Worm (Caenorhabditis elegans) whole organism, young adult: ENCODE measurements around the gene F26F4.2.
A peak's percentile ranks its signal among the peaks of the same experiment; 100 is the strongest.

Source experiments
- B0336.3 ChIP-seq: fragments of 200-800 bp; sonication (Bioruptor generic); IDR thresholded peaks from 2 replicates; pipeline ENCODE4 v1.3.6; 2022; ENCODE audit warnings: missing genetic modification characterization, missing compliant biosample characterization
- D2030.7 ChIP-seq: fragments of 200-800 bp; sonication (Bioruptor generic); IDR thresholded peaks from 2 replicates; pipeline ENCODE4 v1.3.6; 2022; ENCODE audit warnings: missing genetic modification reagents, missing genetic modification characterization, missing compliant biosample characterization
- F22D6.2 ChIP-seq: sonication (generic microtip); optimal IDR thresholded peaks from 2 replicates; lab custom pipeline; 2016; ENCODE audit warnings: mild to moderate bottlenecking, missing genetic modification characterization, missing compliant biosample characterization
- F33H1.4 ChIP-seq: fragments of 200-800 bp; sonication (Bioruptor generic); IDR thresholded peaks from 2 replicates; pipeline ENCODE4 v1.3.6; 2022; ENCODE audit warnings: missing genetic modification reagents, missing genetic modification characterization, missing compliant biosample characterization
- F49E8.2 ChIP-seq: sonication (generic microtip); optimal IDR thresholded peaks from 3 replicates; lab custom pipeline; 2017; ENCODE audit warnings: missing genetic modification characterization, mild to moderate bottlenecking, missing compliant biosample characterization, antibody characterized with exemption, moderate library complexity; ENCODE audit not compliant: insufficient read depth
- Y53F4B.3 ChIP-seq: fragments of 200-800 bp; sonication (Bioruptor generic); IDR thresholded peaks from 2 replicates; pipeline ENCODE4 v1.3.6; 2022; ENCODE audit warnings: missing genetic modification reagents, missing genetic modification characterization, missing compliant biosample characterization
- Y53G8AR.9 ChIP-seq: fragments of 200-800 bp; sonication (Bioruptor generic); conservative IDR thresholded peaks from 2 replicates; pipeline ENCODE4 v1.3.6; 2022; ENCODE audit warnings: missing genetic modification reagents, missing genetic modification characterization, missing compliant biosample characterization
- Y67H2A.10 ChIP-seq: fragments of 200-800 bp; sonication (Bioruptor generic); conservative IDR thresholded peaks from 2 replicates; pipeline ENCODE4 v1.3.6; 2022; ENCODE audit warnings: missing genetic modification reagents, missing genetic modification characterization, missing compliant biosample characterization
- aptf-3 ChIP-seq: fragments of 200-800 bp; sonication (Bioruptor generic); IDR thresholded peaks from 2 replicates; pipeline ENCODE4 v1.3.6; 2022; ENCODE audit warnings: missing genetic modification characterization, missing compliant biosample characterization
- ccch-3 ChIP-seq: fragments of 200-800 bp; sonication (Bioruptor generic); optimal IDR thresholded peaks from 2 replicates; lab custom pipeline; 2018; ENCODE audit warnings: mild to moderate bottlenecking, missing genetic modification characterization, missing compliant biosample characterization
- chd-7 ChIP-seq: sonication (generic microtip); optimal IDR thresholded peaks from 2 replicates; lab custom pipeline; 2016; ENCODE audit warnings: mild to moderate bottlenecking, missing genetic modification characterization, moderate library complexity, missing compliant biosample characterization
- dox-1 ChIP-seq: fragments of 200-800 bp; sonication (Bioruptor generic); IDR thresholded peaks from 2 replicates; pipeline ENCODE4 v1.3.6; 2022; ENCODE audit warnings: missing genetic modification reagents, missing genetic modification characterization, missing compliant biosample characterization
- dpl-1 ChIP-seq: fragments of 150-350 bp; optimal IDR thresholded peaks from 2 replicates; lab custom pipeline; 2014; ENCODE audit warnings: missing biosample characterization, missing genetic modification reagents, missing genetic modification characterization
- efl-1 ChIP-seq: fragments of 150-350 bp; optimal IDR thresholded peaks from 2 replicates; lab custom pipeline; 2014; ENCODE audit warnings: missing biosample characterization, missing genetic modification reagents, missing genetic modification characterization
- egrh-3 ChIP-seq: fragments of 200-800 bp; sonication (Bioruptor generic); IDR thresholded peaks from 2 replicates; pipeline ENCODE4 v1.3.6; 2022; ENCODE audit warnings: missing genetic modification reagents, missing genetic modification characterization, missing compliant biosample characterization
- ekl-4 ChIP-seq: fragments of 200-800 bp; sonication (Bioruptor generic); IDR thresholded peaks from 2 replicates; pipeline ENCODE4 v1.3.6; 2022; ENCODE audit warnings: missing genetic modification reagents, missing genetic modification characterization, missing compliant biosample characterization
- ets-4 ChIP-seq: fragments of 200-800 bp; sonication (Bioruptor generic); optimal IDR thresholded peaks from 2 replicates; lab custom pipeline; 2018; ENCODE audit warnings: mild to moderate bottlenecking, missing genetic modification characterization, missing compliant biosample characterization
- him-1 ChIP-seq: sonication (generic microtip); optimal IDR thresholded peaks from 2 replicates; lab custom pipeline; 2016; ENCODE audit warnings: missing genotype, missing genetic modification reagents, missing genetic modification characterization, missing compliant biosample characterization
- hlh-12 ChIP-seq: sonication (generic microtip); optimal IDR thresholded peaks from 2 replicates; lab custom pipeline; 2016; ENCODE audit warnings: missing genetic modification characterization, missing compliant biosample characterization
- lin-35 ChIP-seq, 3 experiments: fragments of 150-350 bp in 2 of 3; sonication (generic microtip) in 1 of 3; optimal IDR thresholded peaks; 2 replicates each; lab custom pipeline; 2014 to 2018; ENCODE audit warnings: missing biosample characterization in 3 of 3, missing genetic modification characterization in 3 of 3, missing genetic modification reagents in 3 of 3
- lin-54 ChIP-seq: fragments of 200-800 bp; sonication (Bioruptor generic); optimal IDR thresholded peaks from 2 replicates; lab custom pipeline; 2018; ENCODE audit warnings: mild to moderate bottlenecking, missing genetic modification characterization, missing compliant biosample characterization
- lsl-1 ChIP-seq: fragments of 200-800 bp; sonication (Bioruptor generic); optimal IDR thresholded peaks from 2 replicates; lab custom pipeline; 2018; ENCODE audit warnings: mild to moderate bottlenecking, missing genetic modification characterization, moderate library complexity, missing compliant biosample characterization
- madf-10 ChIP-seq: sonication (generic microtip); optimal IDR thresholded peaks from 2 replicates; lab custom pipeline; 2016; ENCODE audit warnings: mild to moderate bottlenecking, missing genetic modification characterization, missing compliant biosample characterization
- madf-6 ChIP-seq: fragments of 200-800 bp; sonication (Bioruptor generic); IDR thresholded peaks from 2 replicates; pipeline ENCODE4 v1.3.6; 2022; ENCODE audit warnings: missing genetic modification reagents, missing genetic modification characterization, missing compliant biosample characterization
- mcd-1 ChIP-seq: fragments of 200-800 bp; sonication (Bioruptor generic); IDR thresholded peaks from 2 replicates; pipeline ENCODE4 v1.3.6; 2022; ENCODE audit warnings: missing genetic modification reagents, missing genetic modification characterization, missing compliant biosample characterization
- nhr-179 ChIP-seq: sonication (generic microtip); optimal IDR thresholded peaks from 2 replicates; lab custom pipeline; 2016; ENCODE audit warnings: mild to moderate bottlenecking, missing genetic modification characterization, missing compliant biosample characterization
- nhr-80 ChIP-seq: sonication (generic microtip); optimal IDR thresholded peaks from 2 replicates; lab custom pipeline; 2016; ENCODE audit warnings: missing genetic modification characterization, missing compliant biosample characterization
- pha-4 ChIP-seq: fragments of 150-350 bp; sonication (generic microtip); optimal IDR thresholded peaks from 2 replicates; lab custom pipeline; 2014; ENCODE audit warnings: missing biosample characterization, missing genetic modification reagents, missing genetic modification characterization
- sea-2 ChIP-seq: fragments of 200-800 bp; sonication (Bioruptor generic); IDR thresholded peaks from 2 replicates; pipeline ENCODE4 v1.3.6; 2022; ENCODE audit warnings: missing genetic modification characterization, missing compliant biosample characterization
- snpc-4 ChIP-seq, 5 experiments: fragments of 150-350 bp in 1 of 5; sonication (generic microtip) in 4 of 5; optimal IDR thresholded peaks; 2 replicates each; lab custom pipeline; 2014 to 2018; ENCODE audit warnings: missing genetic modification characterization in 5 of 5, missing biosample characterization in 3 of 5, antibody characterized with exemption in 2 of 5, mild to moderate bottlenecking in 2 of 5, missing compliant biosample characterization in 2 of 5, missing genotype in 2 of 5, moderate library complexity in 2 of 5, missing genetic modification reagents in 1 of 5
- xnd-1 ChIP-seq: sonication (generic microtip); optimal IDR thresholded peaks from 2 replicates; lab custom pipeline; 2016; ENCODE audit warnings: missing genotype, missing genetic modification reagents, missing genetic modification characterization, missing compliant biosample characterization
- zfh-2 ChIP-seq: fragments of 200-800 bp; sonication (Bioruptor generic); conservative IDR thresholded peaks from 2 replicates; pipeline ENCODE4 v1.3.6; 2022; ENCODE audit warnings: missing genetic modification reagents, missing genetic modification characterization, missing compliant biosample characterization
- ztf-26 ChIP-seq: sonication (generic microtip); optimal IDR thresholded peaks from 2 replicates; lab custom pipeline; 2017; ENCODE audit warnings: missing genetic modification characterization, missing compliant biosample characterization

The F26F4.2 gene

ce11 chrIII:4875663-4876062 lies 35.4 kb upstream of the F26F4.2 start:
- no peak for TF ChIP-seq egrh-3
- no peak for TF ChIP-seq hlh-12
- TF ChIP-seq lin-35 (GFP tag; optimal IDR thresholded peaks at IDR 0.05; lab: Kevin White, UChicago) = peak in 1 of 3 experiments; percentile 61
- TF ChIP-seq zfh-2 = no peak
- no peak for TF ChIP-seq ztf-26 (tag; lab: Kevin White, UChicago)
- no peak for TF ChIP-seq Y53G8AR.9 (GFP tag; lab: Robert Waterston, UW)

DNA sequence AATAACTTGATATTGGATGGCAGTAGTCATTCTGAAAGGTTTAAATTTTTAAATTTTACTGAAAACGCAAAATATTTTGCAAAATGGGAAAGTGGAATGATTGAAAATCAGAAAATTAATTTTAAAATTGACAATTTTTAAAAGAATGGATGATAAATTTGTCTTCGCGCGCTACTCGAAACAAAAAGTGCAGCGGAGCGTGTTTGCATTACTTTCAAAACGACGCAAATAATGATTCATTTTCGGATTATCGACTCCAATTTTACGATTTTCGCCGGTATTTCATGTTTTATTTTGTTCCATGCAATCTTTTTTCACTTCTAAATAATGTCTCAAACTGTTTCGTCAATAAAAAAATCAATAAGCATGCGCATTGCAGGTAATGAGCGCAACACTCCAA lies 32.8 kb upstream of the F26F4.2 start, which contains the start of the genes tost-1 and arx-6:
Gene tost-1, minus strand, starts transcription at position 31 of the 400 bp plus-strand sequence.
Gene arx-6, plus strand, starts transcription at position 378 of the 400 bp plus-strand sequence.
- TF ChIP-seq lsl-1 (peak; percentile 37), madf-6 (peak; percentile 63), lin-54 (peak; percentile 69), lin-35 (GFP tag; optimal IDR thresholded peaks at IDR 0.05; lab: Kevin White, UChicago) (peak in 1 of 3 experiments; percentile 52), efl-1 (GFP tag; lab: Kevin White, UChicago) (peak; percentile 76), dpl-1 (GFP tag; lab: Kevin White, UChicago) (peak; percentile 44), D2030.7 (GFP tag; lab: Robert Waterston, UW) (peak; percentile 48; the same call in 1 of the 2 replicates), F33H1.4 (0 out of 2 replicates have a peak, but pooled peaks have one; percentile 18), ccch-3 (GFP tag; lab: Kevin White, UChicago) (no peak), mcd-1 (GFP tag; lab: Robert Waterston, UW) (peak; percentile 86), Y67H2A.10 (GFP tag; lab: Robert Waterston, UW) (no peak), dox-1 (GFP tag; lab: Robert Waterston, UW) (0 out of 2 replicates have a peak, but pooled peaks have one; percentile 11), chd-7 (no peak), him-1 (tag; lab: Kevin White, UChicago) (peak; percentile 15)

ce11 chrIII:4879445-4879844 lies 31.6 kb upstream of the F26F4.2 start, which contains the start of gene C35D10.1:
Gene C35D10.1 (plus strand): TSS chrIII:4879745.
- peak; percentile 11 for TF ChIP-seq xnd-1 (tag; lab: Kevin White, UChicago)
- no peak for TF ChIP-seq nhr-179
- TF ChIP-seq B0336.3 (GFP tag; lab: Robert Waterston, UW) = 0 out of 2 replicates have a peak, but pooled peaks have one; percentile 26
- 0 out of 2 replicates have a peak, but pooled peaks have one; percentile 37 for TF ChIP-seq Y53G8AR.9 (GFP tag; lab: Robert Waterston, UW)
- peak; percentile 36 for TF ChIP-seq F49E8.2 (tag; lab: Kevin White, UChicago)
- TF ChIP-seq F22D6.2 (tag; lab: Kevin White, UChicago) = no peak
- 0 out of 2 replicates have a peak, but pooled peaks have one; percentile 20 for TF ChIP-seq ekl-4 (GFP tag; lab: Robert Waterston, UW)
- peak; percentile 42; the same call in 1 of the 2 replicates for TF ChIP-seq madf-6
- no peak for TF ChIP-seq Y53F4B.3
- TF ChIP-seq efl-1 (GFP tag; lab: Kevin White, UChicago) = no peak

DNA sequence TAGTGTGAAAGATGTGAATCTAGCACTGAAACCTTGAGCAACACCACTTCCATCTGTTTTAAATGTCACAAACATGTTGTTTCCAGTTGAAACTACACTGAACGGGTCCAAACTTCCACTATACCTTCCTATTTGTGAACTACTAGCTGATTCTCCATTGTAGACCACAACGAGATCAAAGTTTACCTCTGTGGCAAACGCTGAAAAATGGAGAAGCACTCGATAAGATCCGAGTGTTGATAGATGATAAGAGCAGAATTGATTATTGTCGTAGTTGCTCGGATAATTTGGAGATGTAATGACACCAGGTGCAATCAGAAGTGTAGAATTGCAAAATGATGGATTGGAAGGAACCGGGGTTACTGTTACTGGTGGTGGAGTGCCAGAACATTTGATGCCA lies 29.1 kb upstream of the F26F4.2 start:
- TF ChIP-seq sea-2 (GFP tag; lab: Robert Waterston, UW) = no peak
- TF ChIP-seq ets-4 (GFP tag; lab: Kevin White, UChicago) = no peak
- TF ChIP-seq snpc-4 (GFP tag; optimal IDR thresholded peaks at IDR 0.05; lab: Kevin White, UChicago) = no peak
- no peak for TF ChIP-seq snpc-4 (tag; optimal IDR thresholded peaks at IDR 0.05; lab: Kevin White, UChicago)
- TF ChIP-seq madf-10 (tag; lab: Kevin White, UChicago) = no peak
- peak; percentile 32 for TF ChIP-seq nhr-80 (tag; lab: Kevin White, UChicago)
- TF ChIP-seq aptf-3 (GFP tag; lab: Robert Waterston, UW) = no peak
- TF ChIP-seq pha-4 = no peak
- TF ChIP-seq, all 124 proteins: peak for 1
